Worm (Caenorhabditis elegans) whole organism, young adult: ENCODE data around the gene Y73C8B.9.

Source experiments
- D2030.7 ChIP-seq: fragments of 200-800 bp; sonication (Bioruptor generic); IDR thresholded peaks from 2 replicates; pipeline ENCODE4 v1.3.6; 2022; ENCODE audit warnings: missing genetic modification reagents, missing genetic modification characterization, missing compliant biosample characterization
- F49E8.2 ChIP-seq: sonication (generic microtip); optimal IDR thresholded peaks from 3 replicates; lab custom pipeline; 2017; ENCODE audit warnings: missing genetic modification characterization, mild to moderate bottlenecking, missing compliant biosample characterization, antibody characterized with exemption, moderate library complexity; ENCODE audit not compliant: insufficient read depth
- F57C9.4 ChIP-seq: sonication (generic microtip); optimal IDR thresholded peaks from 2 replicates; lab custom pipeline; 2017; ENCODE audit warnings: mild to moderate bottlenecking, missing genetic modification characterization, missing compliant biosample characterization
- lsy-27 ChIP-seq: sonication (generic microtip); optimal IDR thresholded peaks from 2 replicates; lab custom pipeline; 2017; ENCODE audit warnings: missing genetic modification characterization, mild to moderate bottlenecking, missing compliant biosample characterization, antibody characterized with exemption, missing genotype, borderline replicate concordance; ENCODE audit not compliant: insufficient read depth
- pbrm-1 ChIP-seq: fragments of 200-800 bp; sonication (Bioruptor generic); IDR thresholded peaks from 2 replicates; pipeline ENCODE4 v1.3.6; 2022; ENCODE audit warnings: missing genetic modification reagents, missing genetic modification characterization, missing compliant biosample characterization
- unc-130 ChIP-seq: sonication (generic microtip); optimal IDR thresholded peaks from 2 replicates; lab custom pipeline; 2016; ENCODE audit warnings: missing genetic modification reagents, missing genetic modification characterization, missing compliant biosample characterization
- zim-3 ChIP-seq: sonication (generic microtip); optimal IDR thresholded peaks from 2 replicates; lab custom pipeline; 2017; ENCODE audit warnings: mild to moderate bottlenecking, missing genetic modification characterization, moderate library complexity, missing compliant biosample characterization

DNA sequence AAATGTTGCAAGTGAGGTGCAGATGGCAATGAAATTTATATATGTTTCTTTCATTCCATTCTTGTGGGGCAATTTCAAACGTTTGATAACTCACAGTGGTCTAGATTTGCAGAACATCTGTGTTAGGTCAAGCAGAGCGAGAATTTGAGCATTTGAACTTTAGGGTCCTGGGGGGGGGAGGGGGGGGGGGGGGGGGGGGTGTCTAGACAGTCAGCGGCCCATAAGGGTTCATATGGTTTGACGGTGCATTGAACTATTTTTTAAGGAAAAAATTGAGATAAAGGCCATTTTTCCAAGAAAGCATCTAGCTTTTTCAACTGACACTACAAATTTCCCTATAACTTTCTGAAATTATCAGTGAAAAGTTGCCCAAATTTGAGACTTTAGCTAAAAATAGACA is 7.5 kb upstream of the Y73C8B.9 start:
- TF ChIP-seq F57C9.4 (tag; lab: Kevin White, UChicago) (no peak), zim-3 (no peak), D2030.7 (GFP tag; lab: Robert Waterston, UW) (no peak), pbrm-1 (GFP tag; lab: Robert Waterston, UW) (no peak), F49E8.2 (tag; lab: Kevin White, UChicago) (no peak), unc-130 (no peak), lsy-27 (tag; lab: Kevin White, UChicago) (no peak)
